Fruit fly (Drosophila melanogaster) whole organism, embryonic: ENCODE results near the gene CG14866.

ENCODE experiments used
- ATbp ChIP-seq: fragments of 200-800 bp; sonication (Bioruptor generic); optimal IDR thresholded peaks from 2 replicates; lab custom pipeline; 2017; ENCODE audit warnings: missing biosample characterization, mild to moderate bottlenecking, missing genetic modification characterization, missing genetic modification reagents
- Asciz ChIP-seq: fragments of 200-800 bp; sonication (Bioruptor generic); optimal IDR thresholded peaks from 2 replicates; lab custom pipeline; 2017; ENCODE audit warnings: missing biosample characterization, mild to moderate bottlenecking, missing genetic modification characterization, missing genetic modification reagents
- Awh ChIP-seq: fragments of 200-800 bp; sonication (Bioruptor generic); IDR thresholded peaks from 2 replicates; pipeline ENCODE4, ENCODE4 v1.3.6; 2022; ENCODE audit warnings: missing biosample characterization, missing genetic modification characterization
- Bteb2 ChIP-seq: fragments of 200-800 bp; sonication (Bioruptor generic); optimal IDR thresholded peaks from 2 replicates; lab custom pipeline; 2016; ENCODE audit warnings: missing biosample characterization, missing genetic modification characterization
- CG10565 ChIP-seq: fragments of 200-800 bp; sonication (Bioruptor generic); optimal IDR thresholded peaks from 3 replicates; lab custom pipeline; 2016; ENCODE audit warnings: missing biosample characterization, mild to moderate bottlenecking, missing genetic modification characterization
- CG11456 ChIP-seq: fragments of 200-800 bp; sonication (Bioruptor generic); IDR thresholded peaks from 3 replicates; pipeline ENCODE4 v1.3.6; 2022; ENCODE audit warnings: missing biosample characterization, missing genetic modification characterization
- CG11504 ChIP-seq: fragments of 200-800 bp; sonication (Bioruptor generic); optimal IDR thresholded peaks from 3 replicates; lab custom pipeline; 2019; ENCODE audit warnings: missing biosample characterization, mild to moderate bottlenecking, missing genetic modification characterization, moderate library complexity
- CG12104 ChIP-seq: fragments of 200-800 bp; sonication (Bioruptor generic); optimal IDR thresholded peaks from 3 replicates; lab custom pipeline; 2016; ENCODE audit warnings: missing biosample characterization, missing genetic modification characterization
- CG12659 ChIP-seq: fragments of 200-800 bp; sonication (Bioruptor generic); optimal IDR thresholded peaks from 3 replicates; lab custom pipeline; 2017; ENCODE audit warnings: mild to moderate bottlenecking, missing biosample characterization, missing genetic modification reagents, missing genetic modification characterization
- CG1602 ChIP-seq: fragments of 200-800 bp; sonication (Bioruptor generic); optimal IDR thresholded peaks from 3 replicates; lab custom pipeline; 2016; ENCODE audit warnings: missing biosample characterization, missing genetic modification characterization
- CG17802 ChIP-seq: fragments of 200-800 bp; sonication (Bioruptor generic); optimal IDR thresholded peaks from 2 replicates; lab custom pipeline; 2018; ENCODE audit warnings: missing biosample characterization, mild to moderate bottlenecking, missing genetic modification characterization, moderate library complexity
- CG1832 ChIP-seq: fragments of 200-800 bp; sonication (Bioruptor generic); optimal IDR thresholded peaks from 2 replicates; lab custom pipeline; 2017; ENCODE audit warnings: missing biosample characterization, mild to moderate bottlenecking, missing genetic modification characterization, inconsistent platforms
- CG18476 ChIP-seq: fragments of 200-800 bp; sonication (Bioruptor generic); optimal IDR thresholded peaks from 2 replicates; lab custom pipeline; 2016; ENCODE audit warnings: missing biosample characterization, mild to moderate bottlenecking, missing genetic modification characterization
- CG18599 ChIP-seq: fragments of 200-800 bp; sonication (Bioruptor generic); optimal IDR thresholded peaks from 3 replicates; lab custom pipeline; 2017; ENCODE audit warnings: missing biosample characterization, missing genetic modification characterization, mild to moderate bottlenecking, moderate library complexity, missing genetic modification reagents
- CG2889 ChIP-seq: fragments of 200-800 bp; sonication (Bioruptor generic); IDR thresholded peaks from 3 replicates; pipeline ENCODE4 v1.3.6; 2022; ENCODE audit warnings: missing biosample characterization, missing genetic modification characterization
- CG30431 ChIP-seq: fragments of 200-800 bp; sonication (Bioruptor generic); optimal IDR thresholded peaks from 2 replicates; lab custom pipeline; 2017; ENCODE audit warnings: missing biosample characterization, missing genetic modification characterization
- CG4854 ChIP-seq: fragments of 200-800 bp; sonication (Bioruptor generic); optimal IDR thresholded peaks from 2 replicates; lab custom pipeline; 2016; ENCODE audit warnings: missing biosample characterization, missing genetic modification characterization, inconsistent platforms
- CG6654 ChIP-seq: fragments of 200-800 bp; sonication (Bioruptor generic); optimal IDR thresholded peaks from 2 replicates; lab custom pipeline; 2017; ENCODE audit warnings: missing biosample characterization, mild to moderate bottlenecking, missing genetic modification characterization
- CG6813 ChIP-seq: fragments of 200-800 bp; sonication (Bioruptor generic); optimal IDR thresholded peaks from 2 replicates; lab custom pipeline; 2017; ENCODE audit warnings: missing biosample characterization, missing genetic modification characterization, mild to moderate bottlenecking, moderate library complexity, missing genetic modification reagents
- CG9609 ChIP-seq: fragments of 200-800 bp; sonication (Bioruptor generic); optimal IDR thresholded peaks from 3 replicates; lab custom pipeline; 2016; ENCODE audit warnings: missing biosample characterization, missing genetic modification characterization
- Dbx ChIP-seq: fragments of 200-800 bp; sonication (Bioruptor generic); IDR thresholded peaks from 3 replicates; pipeline ENCODE4 v1.3.6; 2022; ENCODE audit warnings: missing biosample characterization, missing genetic modification characterization
- Deaf1 ChIP-seq: fragments of 200-800 bp; optimal IDR thresholded peaks from 3 replicates; lab custom pipeline; 2019; ENCODE audit warnings: missing biosample characterization, mild to moderate bottlenecking, missing genetic modification characterization, moderate library complexity
- Dll ChIP-seq: fragments of 200-800 bp; sonication (Bioruptor generic); IDR thresholded peaks from 4 replicates; pipeline ENCODE4 v1.3.6; 2022; ENCODE audit warnings: missing biosample characterization, missing genetic modification characterization; ENCODE audit not compliant: partially characterized antibody
- Dref ChIP-seq: fragments of 200-800 bp; sonication (Bioruptor generic); IDR thresholded peaks from 2 replicates; pipeline ENCODE4 v1.3.6; 2022; ENCODE audit warnings: missing biosample characterization, missing genetic modification characterization
- Gug ChIP-seq: fragments of 200-800 bp; sonication (Bioruptor generic); IDR thresholded peaks from 4 replicates; pipeline ENCODE4 v1.3.6; 2022; ENCODE audit warnings: missing biosample characterization, missing genetic modification characterization
- Hsf ChIP-seq: fragments of 200-800 bp; sonication (Bioruptor generic); optimal IDR thresholded peaks from 3 replicates; lab custom pipeline; 2016; ENCODE audit warnings: missing biosample characterization, missing genetic modification characterization
- MTF-1 ChIP-seq: fragments of 200-800 bp; sonication (Bioruptor generic); optimal IDR thresholded peaks from 2 replicates; lab custom pipeline; 2018; ENCODE audit warnings: missing biosample characterization, mild to moderate bottlenecking, missing genetic modification characterization, borderline replicate concordance
- Rfx ChIP-seq: fragments of 200-800 bp; sonication (Bioruptor generic); IDR thresholded peaks from 2 replicates; pipeline ENCODE4 v1.3.6; 2022; ENCODE audit warnings: missing biosample characterization, missing genetic modification characterization
- ab ChIP-seq: fragments of 200-800 bp; sonication (Bioruptor generic); optimal IDR thresholded peaks from 2 replicates; lab custom pipeline; 2016; ENCODE audit warnings: missing biosample characterization, missing genetic modification characterization
- aop ChIP-seq: fragments of 200-800 bp; sonication (Bioruptor generic); IDR thresholded peaks from 2 replicates; pipeline ENCODE4 v1.3.6; 2022; ENCODE audit warnings: missing biosample characterization, missing genetic modification characterization
- ase ChIP-seq: fragments of 200-800 bp; sonication (Bioruptor generic); IDR thresholded peaks from 3 replicates; pipeline ENCODE4 v1.3.6; 2022; ENCODE audit warnings: missing biosample characterization, missing genetic modification characterization
- crp ChIP-seq, 2 experiments: fragments of 200-800 bp; sonication (Bioruptor generic); optimal IDR thresholded peaks; 2 replicates in 1 of 2; 3 replicates in 1 of 2; lab custom pipeline; 2017; ENCODE audit warnings: missing biosample characterization in 2 of 2, missing genetic modification characterization in 2 of 2, mild to moderate bottlenecking in 1 of 2, moderate library complexity in 1 of 2
- esg ChIP-seq: fragments of 200-800 bp; sonication (Bioruptor generic); conservative IDR thresholded peaks from 2 replicates; pipeline ENCODE4 v1.3.6; 2022; ENCODE audit warnings: missing biosample characterization, missing genetic modification characterization
- gcm ChIP-seq: fragments of 200-800 bp; sonication (Bioruptor generic); optimal IDR thresholded peaks from 2 replicates; lab custom pipeline; 2019; ENCODE audit warnings: missing biosample characterization, mild to moderate bottlenecking, missing genetic modification characterization, moderate library complexity
- gcm2 ChIP-seq: fragments of 200-800 bp; sonication (Bioruptor generic); optimal IDR thresholded peaks from 2 replicates; lab custom pipeline; 2016; ENCODE audit warnings: missing biosample characterization, missing genetic modification characterization
- kah ChIP-seq: fragments of 200-800 bp; sonication (Bioruptor generic); optimal IDR thresholded peaks from 2 replicates; lab custom pipeline; 2018; ENCODE audit warnings: missing biosample characterization, mild to moderate bottlenecking, missing genetic modification characterization
- maf-S ChIP-seq: fragments of 200-800 bp; sonication (Bioruptor generic); optimal IDR thresholded peaks from 2 replicates; lab custom pipeline; 2016; ENCODE audit warnings: missing biosample characterization, missing genetic modification characterization
- nau ChIP-seq: fragments of 200-800 bp; sonication (Bioruptor generic); optimal IDR thresholded peaks from 3 replicates; lab custom pipeline; 2017; ENCODE audit warnings: missing biosample characterization, mild to moderate bottlenecking, missing genetic modification characterization, missing genetic modification reagents
- nerfin-1 ChIP-seq: fragments of 200-800 bp; sonication (Bioruptor generic); optimal IDR thresholded peaks from 3 replicates; lab custom pipeline; 2019; ENCODE audit warnings: missing biosample characterization, mild to moderate bottlenecking, missing genetic modification characterization, moderate library complexity
- nerfin-2 ChIP-seq: fragments of 200-800 bp; sonication (Bioruptor generic); IDR thresholded peaks from 2 replicates; pipeline ENCODE4 v1.3.6; 2022; ENCODE audit warnings: missing biosample characterization, missing genetic modification characterization; ENCODE audit not compliant: partially characterized antibody
- p53 ChIP-seq: fragments of 200-800 bp; sonication (Bioruptor generic); optimal IDR thresholded peaks from 2 replicates; lab custom pipeline; 2016; ENCODE audit warnings: missing biosample characterization, missing genetic modification characterization
- pb ChIP-seq: fragments of 200-800 bp; sonication (Bioruptor generic); optimal IDR thresholded peaks from 3 replicates; lab custom pipeline; 2016; ENCODE audit warnings: missing biosample characterization, missing genetic modification characterization
- pfk ChIP-seq: fragments of 200-800 bp; sonication (Bioruptor generic); optimal IDR thresholded peaks from 2 replicates; lab custom pipeline; 2018; ENCODE audit warnings: missing biosample characterization, mild to moderate bottlenecking, missing genetic modification characterization, moderate library complexity
- pum ChIP-seq: fragments of 200-800 bp; sonication (Bioruptor generic); optimal IDR thresholded peaks from 2 replicates; lab custom pipeline; 2016; ENCODE audit warnings: missing biosample characterization, missing genetic modification characterization
- repo ChIP-seq: fragments of 200-800 bp; sonication (Bioruptor generic); optimal IDR thresholded peaks from 2 replicates; lab custom pipeline; 2016; ENCODE audit warnings: missing biosample characterization, missing genetic modification characterization
- ssp ChIP-seq: fragments of 200-800 bp; sonication (Bioruptor generic); IDR thresholded peaks from 2 replicates; pipeline ENCODE4 v1.3.6; 2022; ENCODE audit warnings: missing biosample characterization, missing genetic modification characterization
- ttk ChIP-seq: fragments of 200-800 bp; sonication (Bioruptor generic); IDR thresholded peaks from 2 replicates; pipeline ENCODE4 v2.1.2; 2022; ENCODE audit warnings: missing biosample characterization, missing genetic modification characterization
- unpg ChIP-seq: fragments of 200-800 bp; sonication (Bioruptor generic); optimal IDR thresholded peaks from 3 replicates; lab custom pipeline; 2018; ENCODE audit warnings: missing biosample characterization, mild to moderate bottlenecking, missing genetic modification characterization, moderate library complexity

CG14866 gene

dm6 chr3R:15356645-15357431 lies 40.6 kb downstream of the CG14866 start, which contains the start of the genes Atg4b and Hibch (continued):
- TF ChIP-seq Deaf1 (tag; lab: Kevin White, UChicago) (no peak), pfk (GFP tag; lab: Kevin White, UChicago) (peak; percentile 47), CG10565 (GFP tag; lab: Kevin White, UChicago) (no peak), gcm2 (GFP tag; lab: Kevin White, UChicago) (peak; percentile 4), Hsf (GFP tag; lab: Kevin White, UChicago) (peak; percentile 58), ase (GFP tag; lab: Robert Waterston, UW) (peak; percentile 66; the same call in 2 of the 3 replicates), ssp (GFP tag; lab: Robert Waterston, UW) (peak; percentile 75), ab (GFP tag; lab: Kevin White, UChicago) (no peak), nerfin-2 (GFP tag; lab: Robert Waterston, UW) (no peak), CG9609 (GFP tag; lab: Kevin White, UChicago) (peak; percentile 1), p53 (GFP tag; lab: Kevin White, UChicago) (no peak), pb (GFP tag; lab: Kevin White, UChicago) (no peak), CG1832 (GFP tag; lab: Kevin White, UChicago) (no peak), Asciz (GFP tag; lab: Kevin White, UChicago) (no peak), CG2889 (GFP tag; lab: Robert Waterston, UW) (peak; percentile 60; the same call in 1 of the 3 replicates), Rfx (peak; percentile 89), Dref (GFP tag; lab: Robert Waterston, UW) (peak; percentile 36; the same call in 1 of the 2 replicates), ttk (peak; percentile 67), maf-S (no peak), Dbx (GFP tag; lab: Robert Waterston, UW) (peak; percentile 81), nau (GFP tag; lab: Kevin White, UChicago) (no peak), pum (GFP tag; lab: Kevin White, UChicago) (peak; percentile 9), unpg (GFP tag; lab: Kevin White, UChicago) (peak; percentile 80), CG11456 (GFP tag; lab: Robert Waterston, UW) (peak; percentile 90), CG4854 (GFP tag; lab: Kevin White, UChicago) (peak; percentile 16), kah (GFP tag; lab: Kevin White, UChicago) (peak; percentile 65), Gug (GFP tag; lab: Robert Waterston, UW) (peak; percentile 81), crp (GFP tag; optimal IDR thresholded peaks at IDR 0.05; lab: Kevin White, UChicago) (peak; percentile 48 to 91), CG18599 (peak; percentile 91), CG6813 (GFP tag; lab: Kevin White, UChicago) (peak; percentile 54), CG12104 (GFP tag; lab: Kevin White, UChicago) (peak; percentile 79), aop (GFP tag; lab: Robert Waterston, UW) (peak; percentile 97), CG6654 (GFP tag; lab: Kevin White, UChicago) (peak; percentile 63), CG11504 (no peak), CG12659 (peak; percentile 94), CG30431 (GFP tag; lab: Kevin White, UChicago) (peak; percentile 70), MTF-1 (peak; percentile 27), Bteb2 (GFP tag; lab: Kevin White, UChicago) (peak; percentile 16), esg (GFP tag; lab: Robert Waterston, UW) (peak; percentile 76), repo (GFP tag; lab: Kevin White, UChicago) (no peak), ATbp (peak; percentile 59), nerfin-1 (tag; lab: Kevin White, UChicago) (peak; percentile 79), gcm (GFP tag; lab: Kevin White, UChicago) (peak; percentile 84), CG17802 (tag; lab: Kevin White, UChicago) (peak; percentile 23), Awh (GFP tag; lab: Robert Waterston, UW) (0 out of 2 replicates have a peak, but pooled peaks have one; percentile 47), CG1602 (GFP tag; lab: Kevin White, UChicago) (peak; percentile 82), Dll (GFP tag; lab: Robert Waterston, UW) (no peak), CG18476 (GFP tag; lab: Kevin White, UChicago) (peak; percentile 64)
